Worm (Caenorhabditis elegans): ENCODE results near the gene npp-5.

DNA sequence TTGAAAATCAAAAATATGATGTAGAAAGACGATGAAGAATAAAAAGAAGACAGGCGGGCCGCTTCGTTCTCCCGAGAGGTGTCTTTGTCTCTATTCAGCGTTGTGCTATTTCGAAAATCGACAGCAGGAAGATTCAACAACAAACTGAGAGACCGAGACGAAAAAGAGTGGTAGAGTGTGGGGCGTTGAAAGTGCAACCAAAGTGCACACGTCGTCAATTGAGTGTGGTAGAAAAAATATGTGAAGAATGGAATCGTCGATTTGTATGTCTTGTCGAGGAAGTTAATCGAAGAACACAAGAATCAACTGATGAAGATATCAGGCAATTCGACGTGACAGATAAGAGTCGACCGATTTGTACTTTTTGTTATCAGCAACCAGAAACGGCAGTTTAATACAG, 19.6 kb upstream of the npp-5 start:
- TF ChIP-seq hmg-4 (GFP tag; optimal IDR thresholded peaks at IDR 0.05) (no peak), pes-1 (GFP tag; IDR thresholded peaks at IDR 0.05) (peak; percentile 3; the same call in 1 of the 2 replicates), sea-1 (GFP tag; conservative IDR thresholded peaks at IDR 0.05) (no peak), ama-1 (optimal IDR thresholded peaks at IDR 0.05) (no peak), ceh-36 (tag; optimal IDR thresholded peaks at IDR 0.05) (no peak), flt-1 (GFP tag; IDR thresholded peaks at IDR 0.05) (no peak), F13C5.2 (tag; optimal IDR thresholded peaks at IDR 0.05) (no peak), tra-4 (tag; optimal IDR thresholded peaks at IDR 0.05) (no peak), tbx-11 (GFP tag; IDR thresholded peaks at IDR 0.05) (no peak), ets-7 (tag; optimal IDR thresholded peaks at IDR 0.05) (no peak), aly-1 (tag; optimal IDR thresholded peaks at IDR 0.05) (no peak), ceh-13 (GFP tag; optimal IDR thresholded peaks at IDR 0.05) (no peak), hmbx-1 (tag; optimal IDR thresholded peaks at IDR 0.05) (no peak), scrt-1 (GFP tag; IDR thresholded peaks at IDR 0.05) (no peak)

All from whole organism, early embryonic.